Fruit fly (Drosophila melanogaster) whole organism, wandering third instar larva: ENCODE data around the gene CG14304.

Experiments used
- CG32264 ChIP-seq: fragments of 200-800 bp; sonication (Bioruptor generic); optimal IDR thresholded peaks from 2 replicates; lab custom pipeline; 2016; ENCODE audit warnings: missing biosample characterization, missing genetic modification characterization
- Dfd ChIP-seq: fragments of >200 bp; optimal IDR thresholded peaks from 2 replicates; lab custom pipeline; 2017; ENCODE audit warnings: missing biosample characterization, missing genetic modification characterization
- GATAd ChIP-seq: sonication (Bioruptor generic); optimal IDR thresholded peaks from 2 replicates; lab custom pipeline; 2016; ENCODE audit warnings: missing biosample characterization, missing genetic modification characterization
- Rel ChIP-seq, 2 experiments: fragments of 200-800 bp; sonication (Bioruptor generic) in 1 of 2; optimal IDR thresholded peaks; 2 replicates in 1 of 2; 3 replicates in 1 of 2; lab custom pipeline; 2016 to 2019; ENCODE audit warnings: mild to moderate bottlenecking in 2 of 2, missing biosample characterization in 2 of 2, missing genetic modification characterization in 2 of 2, moderate library complexity in 1 of 2
- Vsx2 ChIP-seq: fragments of 200-300, 225-300 bp; sonication (Bioruptor generic); optimal IDR thresholded peaks from 2 replicates; lab custom pipeline; 2018; ENCODE audit warnings: missing biosample characterization, missing genetic modification characterization; ENCODE audit not compliant: partially characterized antibody
- br ChIP-seq: fragments of 200-800 bp; sonication (Bioruptor generic); optimal IDR thresholded peaks from 2 replicates; lab custom pipeline; 2016; ENCODE audit warnings: missing biosample characterization, missing genetic modification characterization
- brk ChIP-seq: fragments of 200-800 bp; sonication (Bioruptor generic); optimal IDR thresholded peaks from 2 replicates; lab custom pipeline; 2016; ENCODE audit warnings: missing biosample characterization, mild to moderate bottlenecking, missing genetic modification characterization
- fru ChIP-seq: fragments of 200-800 bp; sonication (Bioruptor generic); optimal IDR thresholded peaks from 3 replicates; lab custom pipeline; 2016; ENCODE audit warnings: missing biosample characterization, mild to moderate bottlenecking, missing genetic modification characterization
- h ChIP-seq: fragments of 200-800 bp; sonication (Bioruptor generic); optimal IDR thresholded peaks from 3 replicates; lab custom pipeline; 2016; ENCODE audit warnings: missing biosample characterization, mild to moderate bottlenecking, missing genetic modification characterization
- lola ChIP-seq: fragments of >200 bp; optimal IDR thresholded peaks from 2 replicates; lab custom pipeline; 2017; ENCODE audit warnings: missing biosample characterization, missing genetic modification characterization
- pan ChIP-seq: fragments of >200 bp; optimal IDR thresholded peaks from 2 replicates; lab custom pipeline; 2017
- rgr ChIP-seq: fragments of 200-800 bp; sonication (Bioruptor generic); optimal IDR thresholded peaks from 3 replicates; lab custom pipeline; 2016; ENCODE audit warnings: missing biosample characterization, mild to moderate bottlenecking, missing genetic modification characterization

dm6 chr3R:18643646-18644045 lies 22.5 kb upstream of the CG14304 start:
- TF ChIP-seq br (GFP tag; lab: Kevin White, UChicago), result no peak
- TF ChIP-seq GATAd, result no peak
- no peak for TF ChIP-seq Vsx2 (GFP tag; lab: Kevin White, UChicago)
- TF ChIP-seq fru (GFP tag; lab: Kevin White, UChicago), result no peak
- TF ChIP-seq pan (lab: Kevin White, UChicago), result no peak
- no peak for TF ChIP-seq brk (GFP tag; lab: Kevin White, UChicago)
- no peak for TF ChIP-seq CG32264 (GFP tag; lab: Kevin White, UChicago)
- TF ChIP-seq Dfd, result no peak
- no peak for TF ChIP-seq lola (GFP tag; lab: Kevin White, UChicago)
- no peak for TF ChIP-seq h (GFP tag; lab: Kevin White, UChicago)
- TF ChIP-seq rgr (GFP tag; lab: Kevin White, UChicago), result no peak
- no peak for TF ChIP-seq Rel (GFP tag; optimal IDR thresholded peaks at IDR 0.05; lab: Kevin White, UChicago)
- TF ChIP-seq Rel (tag; optimal IDR thresholded peaks at IDR 0.05; lab: Kevin White, UChicago), result no peak
